Fruit fly (Drosophila melanogaster) whole organism, embryonic: ENCODE results near the gene CG31265.
A peak's percentile ranks its signal among the peaks of the same experiment; 100 is the strongest.

ENCODE experiments used
- C15 ChIP-seq: fragments of 200-800 bp; sonication (Bioruptor generic); IDR thresholded peaks from 3 replicates; pipeline ENCODE4 v1.3.6; 2022; ENCODE audit warnings: missing biosample characterization, missing genetic modification characterization
- CG10654 ChIP-seq: fragments of 200-800 bp; sonication (Bioruptor generic); optimal IDR thresholded peaks from 2 replicates; lab custom pipeline; 2016; ENCODE audit warnings: missing biosample characterization, missing genetic modification characterization
- CG11504 ChIP-seq: fragments of 200-800 bp; sonication (Bioruptor generic); optimal IDR thresholded peaks from 3 replicates; lab custom pipeline; 2019; ENCODE audit warnings: missing biosample characterization, mild to moderate bottlenecking, missing genetic modification characterization, moderate library complexity
- CG11560 ChIP-seq: fragments of 200-800 bp; sonication (Bioruptor generic); IDR thresholded peaks from 3 replicates; pipeline ENCODE4 v1.3.6; 2022; ENCODE audit warnings: missing biosample characterization, missing genetic modification characterization
- CG14441 ChIP-seq: fragments of 200-800 bp; sonication (Bioruptor generic); IDR thresholded peaks from 2 replicates; pipeline ENCODE4 v1.3.6; 2022; ENCODE audit warnings: missing biosample characterization, missing genetic modification characterization
- CG15011 ChIP-seq: fragments of 200-800 bp; sonication (Bioruptor generic); optimal IDR thresholded peaks from 3 replicates; lab custom pipeline; 2018; ENCODE audit warnings: missing biosample characterization, mild to moderate bottlenecking, missing genetic modification characterization
- CG15269 ChIP-seq: fragments of 200-800 bp; sonication (Bioruptor generic); optimal IDR thresholded peaks from 2 replicates; lab custom pipeline; 2018; ENCODE audit warnings: missing biosample characterization, mild to moderate bottlenecking, missing genetic modification characterization, moderate library complexity
- CG15696 ChIP-seq: fragments of 200-800 bp; sonication (Bioruptor generic); optimal IDR thresholded peaks from 2 replicates; lab custom pipeline; 2019; ENCODE audit warnings: missing biosample characterization, mild to moderate bottlenecking, missing genetic modification characterization, moderate library complexity
- CG16863 ChIP-seq: fragments of 200-800 bp; sonication (Bioruptor generic); optimal IDR thresholded peaks from 3 replicates; lab custom pipeline; 2016; ENCODE audit warnings: missing biosample characterization, missing genetic modification characterization
- CG17186 ChIP-seq: fragments of 200-800 bp; sonication (Bioruptor generic); optimal IDR thresholded peaks from 3 replicates; lab custom pipeline; 2017; ENCODE audit warnings: missing biosample characterization, missing genetic modification reagents, missing genetic modification characterization
- CG17912 ChIP-seq: fragments of 200-800 bp; sonication (Bioruptor generic); optimal IDR thresholded peaks from 2 replicates; lab custom pipeline; 2018; ENCODE audit warnings: missing biosample characterization, mild to moderate bottlenecking, missing genetic modification characterization
- CG18619 ChIP-seq: fragments of 200-800 bp; sonication (Bioruptor generic); optimal IDR thresholded peaks from 3 replicates; lab custom pipeline; 2017; ENCODE audit warnings: missing biosample characterization, mild to moderate bottlenecking, missing genetic modification characterization
- CG2678 ChIP-seq: fragments of 200-800 bp; sonication (Bioruptor generic); optimal IDR thresholded peaks from 3 replicates; lab custom pipeline; 2019; ENCODE audit warnings: missing biosample characterization, mild to moderate bottlenecking, missing genetic modification characterization, moderate library complexity
- CG32772 ChIP-seq: fragments of 200-800 bp; sonication (Bioruptor generic); IDR thresholded peaks from 2 replicates; pipeline ENCODE4 v1.3.6; 2022; ENCODE audit warnings: missing biosample characterization, missing genetic modification characterization
- CG3847 ChIP-seq: fragments of 200-800 bp; sonication (Bioruptor generic); IDR thresholded peaks from 2 replicates; pipeline ENCODE4 v1.3.6; 2022; ENCODE audit warnings: missing biosample characterization, missing genetic modification characterization
- CG4424 ChIP-seq: fragments of 200-800 bp; sonication (Bioruptor generic); optimal IDR thresholded peaks from 3 replicates; lab custom pipeline; 2016; ENCODE audit warnings: missing biosample characterization, missing genetic modification characterization
- CG4820 ChIP-seq: fragments of 200-800 bp; sonication (Bioruptor generic); optimal IDR thresholded peaks from 3 replicates; lab custom pipeline; 2016; ENCODE audit warnings: missing biosample characterization, missing genetic modification characterization
- CG4854 ChIP-seq: fragments of 200-800 bp; sonication (Bioruptor generic); optimal IDR thresholded peaks from 2 replicates; lab custom pipeline; 2016; ENCODE audit warnings: missing biosample characterization, missing genetic modification characterization, inconsistent platforms
- CG6272 ChIP-seq: fragments of 200-800 bp; sonication (Bioruptor generic); IDR thresholded peaks from 2 replicates; pipeline ENCODE4 v1.3.6; 2022; ENCODE audit warnings: missing biosample characterization, missing genetic modification characterization
- CG7357 ChIP-seq: fragments of 200-800 bp; sonication (Bioruptor generic); IDR thresholded peaks from 3 replicates; pipeline ENCODE4 v1.3.6; 2022; ENCODE audit warnings: missing biosample characterization, missing genetic modification characterization
- CG7372 ChIP-seq: fragments of 200-800 bp; sonication (Bioruptor generic); IDR thresholded peaks from 2 replicates; pipeline ENCODE4 v1.3.6; 2022; ENCODE audit warnings: missing biosample characterization, missing genetic modification characterization
- CG7786 ChIP-seq: fragments of 200-800 bp; sonication (Bioruptor generic); optimal IDR thresholded peaks from 2 replicates; lab custom pipeline; 2016; ENCODE audit warnings: missing biosample characterization, missing genetic modification characterization
- CG9215 ChIP-seq: fragments of 200-800 bp; sonication (Bioruptor generic); IDR thresholded peaks from 2 replicates; pipeline ENCODE4 v1.3.6; 2022; ENCODE audit warnings: missing biosample characterization, missing genetic modification characterization
- Dfd ChIP-seq, 2 experiments: fragments of >200 bp; optimal IDR thresholded peaks; 2 replicates each; lab custom pipeline; 2017; ENCODE audit warnings: missing biosample characterization in 2 of 2, missing genetic modification characterization in 2 of 2
- Doc3 ChIP-seq: fragments of 200-800 bp; sonication (Bioruptor generic); IDR thresholded peaks from 3 replicates; pipeline ENCODE4 v1.3.6; 2022; ENCODE audit warnings: missing biosample characterization, missing genetic modification characterization; ENCODE audit not compliant: partially characterized antibody
- GATAe ChIP-seq: fragments of 200-800 bp; sonication (Bioruptor generic); conservative IDR thresholded peaks from 2 replicates; pipeline ENCODE4 v1.3.6; 2022; ENCODE audit warnings: missing biosample characterization, missing genetic modification characterization
- Gsc ChIP-seq: fragments of 200-800 bp; sonication (Bioruptor generic); IDR thresholded peaks from 2 replicates; pipeline ENCODE4 v1.3.6; 2022; ENCODE audit warnings: missing biosample characterization, missing genetic modification characterization
- HLH4C ChIP-seq: fragments of 200-800 bp; sonication (Bioruptor generic); IDR thresholded peaks from 3 replicates; pipeline ENCODE4 v1.3.6; 2022; ENCODE audit warnings: missing biosample characterization, missing genetic modification characterization; ENCODE audit not compliant: partially characterized antibody
- Myb ChIP-seq: fragments of 200-800 bp; sonication (Bioruptor generic); optimal IDR thresholded peaks from 2 replicates; lab custom pipeline; 2016; ENCODE audit warnings: missing biosample characterization, missing genetic modification characterization
- NFAT ChIP-seq: fragments of 200-800 bp; sonication (Bioruptor generic); IDR thresholded peaks from 2 replicates; pipeline ENCODE4 v1.3.6; 2022; ENCODE audit warnings: missing biosample characterization, missing genetic modification characterization
- Nf-YA ChIP-seq: fragments of 200-800 bp; sonication (Bioruptor generic); IDR thresholded peaks from 2 replicates; pipeline ENCODE4 v1.3.6; 2022; ENCODE audit warnings: missing biosample characterization, missing genetic modification characterization
- Poxn ChIP-seq: fragments of 200-800 bp; sonication (Bioruptor generic); IDR thresholded peaks from 2 replicates; pipeline ENCODE4 v1.3.6; 2022; ENCODE audit warnings: missing biosample characterization, missing genetic modification characterization
- aop ChIP-seq: fragments of 200-800 bp; sonication (Bioruptor generic); IDR thresholded peaks from 2 replicates; pipeline ENCODE4 v1.3.6; 2022; ENCODE audit warnings: missing biosample characterization, missing genetic modification characterization
- crp ChIP-seq, 2 experiments: fragments of 200-800 bp; sonication (Bioruptor generic); optimal IDR thresholded peaks; 2 replicates in 1 of 2; 3 replicates in 1 of 2; lab custom pipeline; 2017; ENCODE audit warnings: missing biosample characterization in 2 of 2, missing genetic modification characterization in 2 of 2, mild to moderate bottlenecking in 1 of 2, moderate library complexity in 1 of 2
- dpn ChIP-seq, 2 experiments: fragments of 200-800 bp; sonication (Bioruptor generic); optimal IDR thresholded peaks; 3 replicates each; lab custom pipeline; 2016; ENCODE audit warnings: missing biosample characterization in 2 of 2, missing genetic modification characterization in 2 of 2
- ewg ChIP-seq: fragments of 200-800 bp; sonication (Bioruptor generic); optimal IDR thresholded peaks from 3 replicates; lab custom pipeline; 2017; ENCODE audit warnings: mild to moderate bottlenecking, missing biosample characterization, missing genetic modification reagents, missing genetic modification characterization
- gce ChIP-seq: fragments of 200-800 bp; sonication (Bioruptor generic); IDR thresholded peaks from 3 replicates; pipeline ENCODE4 v1.3.6; 2022; ENCODE audit warnings: missing biosample characterization, missing genetic modification characterization
- gsb-n ChIP-seq: fragments of 200-800 bp; sonication (Bioruptor generic); optimal IDR thresholded peaks from 3 replicates; lab custom pipeline; 2018; ENCODE audit warnings: missing biosample characterization, mild to moderate bottlenecking, missing genetic modification characterization
- hb ChIP-seq: fragments of 200-800 bp; sonication (Bioruptor generic); IDR thresholded peaks from 3 replicates; pipeline ENCODE4 v1.3.6; 2022; ENCODE audit warnings: missing biosample characterization, missing genetic modification characterization; ENCODE audit not compliant: partially characterized antibody
- jigr1 ChIP-seq: fragments of 200-800 bp; sonication (Bioruptor generic); IDR thresholded peaks from 3 replicates; pipeline ENCODE4 v1.3.6; 2022; ENCODE audit warnings: missing biosample characterization, missing genetic modification characterization
- kay ChIP-seq: fragments of 200-800 bp; sonication (Bioruptor generic); optimal IDR thresholded peaks from 2 replicates; lab custom pipeline; 2016; ENCODE audit warnings: missing biosample characterization, missing genetic modification characterization
- lilli ChIP-seq: fragments of 200-800 bp; sonication (Bioruptor generic); optimal IDR thresholded peaks from 3 replicates; lab custom pipeline; 2016; ENCODE audit warnings: missing biosample characterization, missing genetic modification characterization
- nerfin-2 ChIP-seq: fragments of 200-800 bp; sonication (Bioruptor generic); IDR thresholded peaks from 2 replicates; pipeline ENCODE4 v1.3.6; 2022; ENCODE audit warnings: missing biosample characterization, missing genetic modification characterization; ENCODE audit not compliant: partially characterized antibody
- oc ChIP-seq: fragments of 200-800 bp; sonication (Bioruptor generic); optimal IDR thresholded peaks from 2 replicates; lab custom pipeline; 2018; ENCODE audit warnings: missing biosample characterization, mild to moderate bottlenecking, missing genetic modification characterization, moderate library complexity
- p53 ChIP-seq: fragments of 200-800 bp; sonication (Bioruptor generic); optimal IDR thresholded peaks from 2 replicates; lab custom pipeline; 2016; ENCODE audit warnings: missing biosample characterization, missing genetic modification characterization
- pan ChIP-seq, 4 experiments: fragments of >200 bp in 3 of 4; fragments of 200-800 bp in 1 of 4; sonication (Bioruptor generic) in 1 of 4; optimal IDR thresholded peaks in 3 of 4; IDR thresholded peaks in 1 of 4; 2 replicates each; pipeline versions ENCODE4 v1.3.6 to Lab custom; 2017 to 2022; ENCODE audit warnings: missing biosample characterization in 2 of 4, missing genetic modification characterization in 2 of 4, mixed read lengths in 1 of 4
- pzg ChIP-seq: fragments of 200-800 bp; sonication (Bioruptor generic); optimal IDR thresholded peaks from 3 replicates; lab custom pipeline; 2018; ENCODE audit warnings: missing biosample characterization, mild to moderate bottlenecking, missing genetic modification characterization, moderate library complexity
- row ChIP-seq: fragments of 200-800 bp; sonication (Bioruptor generic); IDR thresholded peaks from 3 replicates; pipeline ENCODE4 v1.3.6; 2022; ENCODE audit warnings: missing biosample characterization, missing genetic modification characterization
- sqz ChIP-seq: fragments of 200-800 bp; sonication (Bioruptor generic); optimal IDR thresholded peaks from 3 replicates; lab custom pipeline; 2018; ENCODE audit warnings: missing biosample characterization, mild to moderate bottlenecking, missing genetic modification characterization
- tin ChIP-seq: fragments of 200-800 bp; sonication (Bioruptor generic); optimal IDR thresholded peaks from 3 replicates; lab custom pipeline; 2016; ENCODE audit warnings: missing biosample characterization, missing genetic modification characterization
- tup ChIP-seq: fragments of 200-800 bp; sonication (Bioruptor generic); optimal IDR thresholded peaks from 2 replicates; lab custom pipeline; 2016; ENCODE audit warnings: missing biosample characterization, mild to moderate bottlenecking, missing genetic modification characterization, moderate library complexity

The CG31265 gene

DNA sequence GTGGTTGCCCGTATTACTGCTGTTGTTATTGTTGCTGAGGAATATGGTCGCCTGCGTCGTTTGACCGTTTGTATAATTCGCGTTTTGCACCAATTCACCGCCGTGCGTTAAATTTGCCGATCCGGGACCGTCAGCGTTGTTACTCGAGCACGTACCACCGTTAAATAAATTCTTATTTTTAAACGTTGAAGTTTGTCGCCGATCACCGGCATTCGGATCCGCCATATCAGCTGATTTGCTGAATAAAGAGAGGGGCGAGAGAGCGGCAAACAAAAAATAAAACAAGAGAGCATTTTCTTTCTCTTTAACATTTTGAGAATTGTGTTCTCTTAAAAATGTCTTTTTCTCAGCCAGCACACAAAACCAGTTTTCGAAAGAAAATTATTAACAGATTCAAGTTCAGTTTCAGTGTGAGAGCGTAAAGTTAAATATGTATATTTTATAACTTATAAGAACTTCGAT, 9.1 kb upstream of the CG31265 start (continued):
- no peak for TF ChIP-seq CG15011
- TF ChIP-seq Nf-YA (GFP tag; lab: Robert Waterston, UW): no peak
- TF ChIP-seq CG11504 (tag; lab: Kevin White, UChicago): no peak
- no peak for TF ChIP-seq CG7786 (GFP tag; lab: Kevin White, UChicago)
- no peak for TF ChIP-seq CG3847 (GFP tag; lab: Robert Waterston, UW)
- TF ChIP-seq hb: no peak
- TF ChIP-seq Gsc (GFP tag; lab: Robert Waterston, UW): no peak
- TF ChIP-seq CG15269: no peak
- no peak for TF ChIP-seq C15 (GFP tag; lab: Robert Waterston, UW)
- TF ChIP-seq sqz (GFP tag; lab: Kevin White, UChicago): peak; percentile 20
- no peak for TF ChIP-seq pan (optimal IDR thresholded peaks at IDR 0.05; lab: Kevin White, UChicago)
- peak in 1 of 2 experiments; percentile 18 for TF ChIP-seq pan (GFP tag; optimal IDR thresholded peaks at IDR 0.05 in 1 of 2, IDR thresholded peaks at IDR 0.05 in 1 of 2)
- no peak for TF ChIP-seq CG11560
- TF ChIP-seq crp (GFP tag; optimal IDR thresholded peaks at IDR 0.05; lab: Kevin White, UChicago): peak in 1 of 2 experiments; percentile 70
- TF ChIP-seq CG4424 (GFP tag; lab: Kevin White, UChicago): no peak
- TF ChIP-seq GATAe (GFP tag; lab: Robert Waterston, UW): no peak
- no peak for TF ChIP-seq lilli (GFP tag; lab: Kevin White, UChicago)
- TF ChIP-seq tin (GFP tag; lab: Kevin White, UChicago): no peak
- no peak for TF ChIP-seq oc (tag; lab: Kevin White, UChicago)
- no peak for TF ChIP-seq CG17912 (GFP tag; lab: Kevin White, UChicago)
- TF ChIP-seq CG4820 (GFP tag; lab: Kevin White, UChicago): no peak
- TF ChIP-seq nerfin-2 (GFP tag; lab: Robert Waterston, UW): no peak; the same call in 1 of the 2 replicates
- TF ChIP-seq CG9215 (GFP tag; lab: Robert Waterston, UW): no peak
- TF ChIP-seq row (GFP tag; lab: Robert Waterston, UW): no peak
- no peak for TF ChIP-seq tup (GFP tag; lab: Kevin White, UChicago)
- TF ChIP-seq Doc3 (GFP tag; lab: Robert Waterston, UW): no peak; the same call in 2 of the 3 replicates
- no peak for TF ChIP-seq aop (GFP tag; lab: Robert Waterston, UW)
- no peak for TF ChIP-seq gsb-n (tag; lab: Kevin White, UChicago)
- no peak for TF ChIP-seq CG16863
- no peak for TF ChIP-seq CG18619 (GFP tag; lab: Kevin White, UChicago)
- TF ChIP-seq Dfd (GFP tag; optimal IDR thresholded peaks at IDR 0.05; lab: Kevin White, UChicago): no peak
- no peak for TF ChIP-seq ewg (GFP tag; lab: Kevin White, UChicago)
- TF ChIP-seq CG10654: no peak
- no peak for TF ChIP-seq CG17186
- TF ChIP-seq jigr1 (GFP tag; lab: Robert Waterston, UW): no peak
- TF ChIP-seq HLH4C (GFP tag; lab: Robert Waterston, UW): no peak
- TF ChIP-seq CG15696 (tag; lab: Kevin White, UChicago): no peak
- TF ChIP-seq CG14441: peak; percentile 23; the same call in 1 of the 2 replicates
- peak; percentile 41 for TF ChIP-seq Myb (GFP tag; lab: Kevin White, UChicago)
- TF ChIP-seq gce: 0 out of 3 replicates have a peak, but pooled peaks have one; percentile 27
- no peak for TF ChIP-seq kay (GFP tag; lab: Kevin White, UChicago)
- no peak for TF ChIP-seq dpn (GFP tag; optimal IDR thresholded peaks at IDR 0.05; lab: Kevin White, UChicago)
- no peak for TF ChIP-seq pzg (GFP tag; lab: Kevin White, UChicago)
- no peak for TF ChIP-seq CG6272 (GFP tag; lab: Robert Waterston, UW)
- no peak for TF ChIP-seq CG7372 (GFP tag; lab: Robert Waterston, UW)
- TF ChIP-seq CG4854 (GFP tag; lab: Kevin White, UChicago): no peak
- no peak for TF ChIP-seq CG2678 (tag; lab: Kevin White, UChicago)
- TF ChIP-seq Poxn (GFP tag; lab: Robert Waterston, UW): no peak
- TF ChIP-seq NFAT (GFP tag; lab: Robert Waterston, UW): no peak
- TF ChIP-seq p53: no peak
- no peak for TF ChIP-seq CG32772
- no peak for TF ChIP-seq CG7357 (GFP tag; lab: Robert Waterston, UW)
